Worm (Caenorhabditis elegans) whole organism, L4/young adult: ENCODE results near the gene K03D3.5.

Experiments used
- W03F9.2 ChIP-seq: fragments of 150-350 bp; optimal IDR thresholded peaks from 2 replicates; lab custom pipeline; 2014; ENCODE audit warnings: missing biosample characterization, missing genetic modification characterization
- dao-5 ChIP-seq: sonication (generic microtip); optimal IDR thresholded peaks from 2 replicates; lab custom pipeline; 2016; ENCODE audit warnings: missing genotype, missing genetic modification characterization, moderate library complexity, missing compliant biosample characterization
- him-1 ChIP-seq: sonication (generic microtip); optimal IDR thresholded peaks from 2 replicates; lab custom pipeline; 2016; ENCODE audit warnings: missing genotype, missing genetic modification reagents, missing genetic modification characterization, missing compliant biosample characterization

K03D3.5 gene

DNA sequence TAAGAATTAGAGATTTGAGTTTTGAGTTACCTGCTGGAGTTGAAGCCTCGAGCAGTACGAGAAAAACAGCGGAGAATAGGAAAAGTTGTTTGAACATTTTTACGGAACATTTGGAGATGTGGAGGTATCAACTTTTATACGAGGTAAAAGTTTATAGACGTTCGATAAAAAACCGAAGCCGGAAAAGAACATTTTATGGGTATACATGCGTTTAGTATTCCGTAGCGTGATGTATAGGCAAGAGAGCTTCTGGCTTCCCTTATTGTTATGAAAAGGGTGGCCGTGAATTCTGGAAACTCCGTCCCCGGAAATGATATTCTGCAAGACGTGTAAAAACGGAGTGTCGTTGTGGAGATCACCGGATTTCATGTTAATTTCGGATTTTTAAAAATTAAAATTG is at the start of gene K03D3.5:
TSS of gene K03D3.5 (minus strand) at position 101 of the 400 bp plus-strand sequence.
- no peak for TF ChIP-seq him-1 (tag; lab: Kevin White, UChicago)
- no peak for TF ChIP-seq W03F9.2
- no peak for TF ChIP-seq dao-5 (tag; lab: Kevin White, UChicago)

DNA sequence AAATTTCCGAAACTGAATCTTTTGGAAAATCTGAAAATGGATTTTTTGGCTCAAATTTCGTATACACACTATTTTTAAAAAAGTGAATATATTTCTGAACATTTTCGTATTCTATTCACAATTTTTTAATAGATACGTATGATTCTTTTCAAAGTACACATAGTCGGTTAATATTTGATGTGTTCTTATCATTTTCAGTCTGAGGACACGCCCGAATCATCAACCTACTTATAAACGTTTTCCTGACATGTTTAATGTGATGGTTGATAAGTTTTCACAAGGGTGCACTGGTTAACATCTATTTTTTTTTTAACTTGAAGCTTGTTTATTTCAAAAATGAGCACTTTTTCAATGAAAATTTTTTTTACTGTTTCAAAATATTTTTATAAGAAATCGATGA is 44.3 kb upstream of the K03D3.5 start:
- TF ChIP-seq W03F9.2 (no peak), dao-5 (tag; lab: Kevin White, UChicago) (no peak), him-1 (tag; lab: Kevin White, UChicago) (no peak)

DNA sequence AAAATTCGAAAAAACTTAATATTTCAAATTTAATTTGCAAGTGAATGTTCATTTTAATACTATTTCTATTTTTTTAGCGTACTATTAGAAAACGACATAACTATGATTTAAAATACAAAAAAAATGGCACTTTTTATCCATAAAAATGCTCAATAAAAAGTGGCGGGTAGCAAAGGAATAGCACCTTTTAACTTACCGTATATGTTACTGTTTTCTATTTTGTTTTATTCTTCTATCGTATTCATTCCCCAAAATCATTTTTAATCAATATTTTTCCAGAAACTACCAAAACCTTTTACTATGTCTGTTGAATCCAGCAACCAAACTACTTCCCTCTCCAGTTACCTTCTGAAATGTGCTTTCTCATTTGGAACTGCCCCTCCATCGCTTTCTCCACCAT is 30.4 kb upstream of the K03D3.5 start, which contains the start of gene C35D6.4:
TSS of gene C35D6.4 (plus strand) at position 301 of the 400 bp plus-strand sequence.
- TF ChIP-seq W03F9.2 (no peak), dao-5 (tag; lab: Kevin White, UChicago) (no peak), him-1 (tag; lab: Kevin White, UChicago) (no peak)

DNA sequence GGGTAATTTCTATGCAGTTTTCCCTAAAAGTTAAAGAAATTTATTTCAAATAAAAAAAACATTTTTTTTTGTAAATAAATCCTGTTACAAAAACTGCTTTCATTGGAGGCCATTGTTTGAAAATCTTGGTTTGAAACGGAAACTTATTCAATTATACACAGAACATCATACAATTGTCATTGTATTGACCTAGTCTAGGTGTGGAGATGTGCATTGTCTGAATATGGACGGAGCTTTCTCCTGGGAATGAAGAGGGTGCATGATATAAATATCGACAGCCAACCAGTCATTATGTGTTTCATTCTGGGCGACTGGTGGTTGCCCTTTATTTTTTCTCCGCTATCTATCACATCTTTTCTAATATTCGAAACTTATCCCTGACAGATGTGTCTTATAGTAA is 26.2 kb upstream of the K03D3.5 start, which contains the start of gene C35D6.3:
TSS of gene C35D6.3 (plus strand) at position 301 of the 400 bp plus-strand sequence.
- no peak for TF ChIP-seq dao-5 (tag; lab: Kevin White, UChicago)
- TF ChIP-seq him-1 (tag; lab: Kevin White, UChicago) = no peak
- TF ChIP-seq W03F9.2 = no peak

DNA sequence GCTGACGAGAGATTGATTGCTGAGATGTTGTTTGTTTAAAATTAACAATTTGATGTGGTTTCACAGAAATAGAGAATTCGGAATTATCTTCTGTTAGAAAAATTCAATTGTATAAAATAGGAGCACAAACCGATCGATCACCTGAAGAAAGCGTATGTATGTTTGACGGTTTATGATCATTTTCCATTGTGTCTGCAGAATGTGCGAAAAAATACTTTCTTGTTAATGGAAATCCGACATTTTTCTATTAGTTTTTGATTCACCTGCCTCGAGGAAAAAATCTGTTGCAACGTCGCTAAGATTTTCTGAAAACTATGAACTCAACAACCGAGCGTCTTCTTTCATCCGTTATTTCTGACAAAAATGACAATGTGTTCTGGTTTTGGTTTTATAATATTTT is 16.4 kb upstream of the K03D3.5 start, which contains the start of gene C35D6.13:
TSS of gene C35D6.13 (plus strand) at position 301 of the 400 bp plus-strand sequence.
- TF ChIP-seq W03F9.2 (no peak), dao-5 (tag; lab: Kevin White, UChicago) (no peak), him-1 (tag; lab: Kevin White, UChicago) (no peak)

DNA sequence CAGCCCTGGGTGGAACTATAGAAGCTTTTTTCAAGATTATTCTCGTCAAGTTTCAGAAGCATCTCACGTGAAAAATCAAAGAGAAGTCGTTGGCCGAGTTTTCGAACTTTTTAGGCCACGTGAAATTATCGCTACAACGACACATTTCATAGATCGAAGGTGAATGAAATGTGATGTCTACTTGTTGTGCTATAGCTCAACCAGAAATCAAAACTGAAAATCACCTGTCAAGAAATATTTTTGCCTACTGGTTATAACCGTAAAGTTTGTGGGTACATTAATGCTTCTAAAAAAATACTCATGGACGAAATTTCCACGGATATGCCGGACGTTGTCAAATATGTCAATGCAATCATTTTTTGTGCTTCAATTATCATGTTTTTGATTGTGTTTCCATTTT is 14.7 kb upstream of the K03D3.5 start, which contains the start of gene srz-38:
TSS of gene srz-38 (plus strand) at position 301 of the 400 bp plus-strand sequence.
- TF ChIP-seq him-1 (tag; lab: Kevin White, UChicago) (no peak), dao-5 (tag; lab: Kevin White, UChicago) (no peak), W03F9.2 (no peak)

DNA sequence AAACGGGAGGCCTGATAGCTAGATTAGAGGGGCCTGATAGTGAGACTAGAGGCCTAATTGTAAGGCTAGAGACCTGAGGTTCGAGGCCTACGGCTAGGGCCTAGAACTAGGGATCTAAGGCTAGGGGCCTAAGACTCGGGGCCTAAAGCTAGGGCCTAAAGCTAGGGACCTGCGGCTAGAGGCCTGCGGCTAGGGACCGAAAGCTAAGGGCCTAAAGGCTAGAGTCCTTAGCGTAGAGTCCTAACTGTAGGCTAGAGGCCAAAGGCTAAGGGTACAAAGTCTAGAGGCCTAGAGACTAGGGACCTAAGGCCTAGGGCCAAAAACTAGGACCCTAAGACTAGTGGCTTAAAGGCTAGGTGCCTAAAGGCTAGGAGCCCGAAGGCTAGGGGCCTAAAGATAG is 12.8 kb upstream of the K03D3.5 start:
- TF ChIP-seq W03F9.2 = no peak
- TF ChIP-seq him-1 (tag; lab: Kevin White, UChicago) = no peak
- no peak for TF ChIP-seq dao-5 (tag; lab: Kevin White, UChicago)

DNA sequence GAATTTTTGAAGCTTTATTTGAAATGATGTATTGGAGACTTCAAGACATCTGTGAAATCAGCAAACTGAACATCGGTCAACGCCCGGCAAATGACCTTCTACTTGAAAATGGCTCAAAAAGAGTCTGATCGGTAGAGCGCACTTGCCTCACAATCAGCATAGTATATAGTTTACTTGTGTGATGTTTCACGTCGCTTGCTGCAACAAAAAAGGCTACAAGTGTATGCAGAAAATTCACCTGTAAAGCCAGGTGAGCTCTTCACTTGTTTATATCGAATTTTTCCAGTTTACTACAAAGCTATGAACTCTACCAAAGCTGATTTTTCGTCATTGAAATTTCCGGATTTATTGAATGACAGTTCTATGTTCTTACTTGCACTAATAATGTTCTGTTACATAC is 12.3 kb upstream of the K03D3.5 start, which contains the start of gene srz-71:
TSS of gene srz-71 (plus strand) at position 301 of the 400 bp plus-strand sequence.
- TF ChIP-seq dao-5 (tag; lab: Kevin White, UChicago) = no peak
- TF ChIP-seq him-1 (tag; lab: Kevin White, UChicago) = no peak
- no peak for TF ChIP-seq W03F9.2

DNA sequence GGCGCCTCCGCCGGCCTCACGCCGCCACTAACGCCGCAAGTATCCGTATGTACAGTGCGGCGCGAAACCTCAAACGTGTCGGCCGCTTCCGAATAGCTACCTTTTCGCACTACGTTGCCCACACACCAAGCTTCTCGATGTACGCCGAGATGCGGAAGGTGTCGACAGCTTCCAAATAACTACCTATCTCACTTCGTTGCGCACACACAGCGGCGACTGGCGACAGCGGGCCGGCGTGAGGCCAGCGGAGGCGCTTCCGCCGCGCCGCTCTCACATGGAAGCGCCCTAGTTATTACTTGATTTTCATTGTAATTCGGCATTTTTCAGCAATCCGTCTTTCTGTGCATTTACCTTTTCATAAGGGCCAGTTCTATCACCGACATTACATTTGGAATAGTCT is 10.2 kb upstream of the K03D3.5 start:
- no peak for TF ChIP-seq dao-5 (tag; lab: Kevin White, UChicago)
- TF ChIP-seq him-1 (tag; lab: Kevin White, UChicago) = no peak
- no peak for TF ChIP-seq W03F9.2

DNA sequence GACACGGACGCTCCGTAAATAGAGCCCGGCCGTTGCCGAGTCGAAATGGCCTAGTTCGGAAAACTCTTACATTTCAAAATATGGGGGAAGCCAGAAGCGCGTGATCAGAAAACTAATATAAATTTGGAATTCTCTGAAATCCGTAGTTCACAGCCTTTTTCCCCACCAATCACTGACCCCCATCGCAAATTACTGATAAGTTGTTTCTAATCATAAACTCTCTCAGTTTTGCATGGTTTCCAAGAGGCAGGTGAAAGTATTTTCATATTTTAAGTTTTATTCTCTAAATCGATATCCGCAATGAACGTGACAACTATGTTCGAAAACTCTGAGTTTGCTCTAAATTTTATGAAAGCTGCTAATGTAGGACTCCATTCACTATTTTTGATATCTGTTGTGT is 8.8 kb upstream of the K03D3.5 start, which contains the start of gene srz-74:
TSS of gene srz-74 (plus strand) at position 301 of the 400 bp plus-strand sequence.
- TF ChIP-seq W03F9.2 (no peak), him-1 (tag; lab: Kevin White, UChicago) (no peak), dao-5 (tag; lab: Kevin White, UChicago) (no peak)

DNA sequence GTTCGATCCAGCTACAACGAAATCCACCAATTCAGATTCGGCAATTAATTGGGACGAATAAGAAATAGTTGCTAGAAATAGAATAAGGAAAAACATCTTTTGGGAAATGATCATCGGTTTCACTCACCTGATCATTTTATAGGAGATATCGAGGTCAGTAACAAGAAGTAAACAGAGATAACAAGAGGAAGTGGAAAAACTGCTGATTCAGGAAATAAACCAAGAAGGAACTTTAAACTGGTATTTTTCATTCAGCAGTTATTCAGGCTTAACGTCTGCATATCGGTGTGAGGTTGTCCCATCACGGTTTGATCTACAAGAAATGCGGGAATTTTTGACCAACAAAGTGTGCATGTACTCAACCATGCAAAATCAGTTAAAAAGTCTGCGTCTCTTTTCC is 8.2 kb upstream of the K03D3.5 start, which contains the start of gene K03D3.2:
TSS of gene K03D3.2 (minus strand) at position 101 of the 400 bp plus-strand sequence.
- no peak for TF ChIP-seq W03F9.2
- TF ChIP-seq dao-5 (tag; lab: Kevin White, UChicago) = no peak
- no peak for TF ChIP-seq him-1 (tag; lab: Kevin White, UChicago)

DNA sequence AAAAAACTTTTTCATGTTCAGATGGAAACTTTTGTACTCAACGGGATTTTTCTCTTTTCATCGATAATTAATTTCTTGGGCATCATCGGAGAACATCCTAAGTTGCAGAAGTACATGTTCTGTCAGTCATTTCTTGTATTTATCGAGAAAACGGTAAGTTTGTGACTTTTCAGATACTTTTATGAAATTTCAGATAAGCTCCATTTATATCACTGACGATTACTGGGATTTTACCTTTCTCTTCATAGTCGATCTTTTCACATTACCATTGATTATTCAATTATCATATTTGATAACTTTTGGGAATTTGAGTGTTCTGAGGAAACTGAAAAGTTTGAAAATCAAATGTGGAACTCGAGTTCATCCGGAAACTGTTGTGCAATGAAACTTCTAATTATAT is 4.3 kb upstream of the K03D3.5 start, which contains the start of gene srz-105:
TSS of gene srz-105 (plus strand) at position 301 of the 400 bp plus-strand sequence.
- TF ChIP-seq him-1 (tag; lab: Kevin White, UChicago) (no peak), dao-5 (tag; lab: Kevin White, UChicago) (no peak), W03F9.2 (no peak)

DNA sequence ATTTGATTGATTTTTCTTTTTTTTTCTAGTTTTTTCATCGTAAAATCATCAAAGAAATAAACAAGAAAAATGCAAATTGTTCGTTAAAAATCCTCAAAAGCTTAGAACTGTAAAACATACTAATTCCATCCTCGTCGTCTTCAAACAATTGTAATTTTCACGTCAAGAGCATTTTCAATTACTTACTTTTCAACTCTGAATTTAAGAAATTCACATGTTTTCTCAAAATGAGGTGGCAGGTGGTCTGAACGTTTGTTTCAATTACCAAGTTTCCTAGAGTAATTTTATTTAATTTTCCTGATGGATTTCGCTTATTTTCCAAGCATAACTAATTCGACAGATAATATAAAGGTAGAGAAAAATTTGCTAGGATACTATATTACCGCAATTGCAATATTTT is 3.1 kb upstream of the K03D3.5 start, which contains the start of gene srz-104:
TSS of gene srz-104 (plus strand) at position 301 of the 400 bp plus-strand sequence.
- TF ChIP-seq W03F9.2 (no peak), dao-5 (tag; lab: Kevin White, UChicago) (no peak), him-1 (tag; lab: Kevin White, UChicago) (no peak)

DNA sequence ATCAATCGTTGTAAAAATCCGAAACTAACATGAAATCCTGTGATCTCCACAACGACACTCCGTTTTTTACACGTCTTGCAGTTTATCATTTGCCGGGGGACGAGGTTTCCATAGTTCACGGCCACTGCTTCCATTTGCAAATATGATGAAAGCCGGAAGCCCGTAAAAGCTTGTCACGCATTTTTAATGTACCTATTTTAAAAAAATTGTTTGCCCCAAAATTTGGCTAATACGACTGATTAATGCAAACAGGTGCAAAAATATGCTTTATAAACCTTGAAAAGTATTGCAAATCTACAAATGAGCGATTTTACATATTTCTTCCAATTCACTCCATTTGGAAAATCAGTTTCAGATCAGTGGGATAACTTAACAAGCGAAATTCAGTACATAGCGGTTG is 556 bp upstream of the K03D3.5 start, which contains the start of gene srz-61:
TSS of gene srz-61 (plus strand) at position 301 of the 400 bp plus-strand sequence.
- TF ChIP-seq dao-5 (tag; lab: Kevin White, UChicago) (no peak), him-1 (tag; lab: Kevin White, UChicago) (no peak), W03F9.2 (no peak)
